Worm (Caenorhabditis elegans) whole organism, mixed stage, embryonic: ENCODE results near the gene ttr-9.
A peak's percentile ranks its signal among the peaks of the same experiment; 100 is the strongest.

ENCODE experiments used
- bed-3 ChIP-seq: fragments of 200-800 bp; sonication (Bioruptor generic); optimal IDR thresholded peaks from 3 replicates; lab custom pipeline; 2018; ENCODE audit warnings: mild to moderate bottlenecking, missing genetic modification characterization, moderate library complexity, missing compliant biosample characterization
- blmp-1 ChIP-seq: fragments of 150-350 bp; optimal IDR thresholded peaks from 2 replicates; lab custom pipeline; 2014; ENCODE audit warnings: missing biosample characterization, missing genetic modification characterization
- ceh-83 ChIP-seq: fragments of 200-800 bp; sonication (Bioruptor generic); optimal IDR thresholded peaks from 2 replicates; lab custom pipeline; 2018; ENCODE audit warnings: mild to moderate bottlenecking, missing genetic modification characterization, missing compliant biosample characterization
- cnd-1 ChIP-seq: fragments of 200-800 bp; sonication (Bioruptor generic); optimal IDR thresholded peaks from 2 replicates; lab custom pipeline; 2018; ENCODE audit warnings: mild to moderate bottlenecking, missing genetic modification characterization, missing compliant biosample characterization
- drap-1 ChIP-seq: fragments of 200-800 bp; sonication (Bioruptor generic); optimal IDR thresholded peaks from 3 replicates; lab custom pipeline; 2018; ENCODE audit warnings: mild to moderate bottlenecking, missing genetic modification characterization, missing compliant biosample characterization
- elt-1 ChIP-seq: sonication (generic microtip); optimal IDR thresholded peaks from 2 replicates; lab custom pipeline; 2017; ENCODE audit warnings: missing genetic modification characterization, mild to moderate bottlenecking, missing compliant biosample characterization, antibody characterized with exemption, moderate library complexity, borderline replicate concordance; ENCODE audit not compliant: insufficient read depth
- elt-3 ChIP-seq: fragments of 150-350 bp; optimal IDR thresholded peaks from 2 replicates; lab custom pipeline; 2014; ENCODE audit warnings: missing biosample characterization, missing genetic modification characterization
- ham-2 ChIP-seq: fragments of 200-800 bp; sonication (Bioruptor generic); optimal IDR thresholded peaks from 2 replicates; lab custom pipeline; 2018; ENCODE audit warnings: mild to moderate bottlenecking, missing genetic modification characterization, missing compliant biosample characterization
- hlh-1 ChIP-seq: fragments of 150-350 bp; optimal IDR thresholded peaks from 2 replicates; lab custom pipeline; 2014; ENCODE audit warnings: missing biosample characterization, missing genetic modification reagents, missing genetic modification characterization
- lin-13 ChIP-seq: fragments of 150-350 bp; optimal IDR thresholded peaks from 2 replicates; lab custom pipeline; 2014; ENCODE audit warnings: missing biosample characterization, missing genetic modification characterization
- lin-32 ChIP-seq: fragments of 200-800 bp; sonication (Bioruptor generic); optimal IDR thresholded peaks from 2 replicates; lab custom pipeline; 2018; ENCODE audit warnings: mild to moderate bottlenecking, missing genetic modification characterization, missing compliant biosample characterization
- lsy-2 ChIP-seq: fragments of 150-350 bp; optimal IDR thresholded peaks from 2 replicates; lab custom pipeline; 2014; ENCODE audit warnings: missing biosample characterization, missing genetic modification characterization
- mab-5 ChIP-seq: fragments of 150-350 bp; optimal IDR thresholded peaks from 2 replicates; lab custom pipeline; 2014; ENCODE audit warnings: missing biosample characterization, missing genetic modification characterization
- nhr-12 ChIP-seq: fragments of 150-350 bp; optimal IDR thresholded peaks from 2 replicates; lab custom pipeline; 2014; ENCODE audit warnings: missing biosample characterization, missing genetic modification characterization
- nhr-2 ChIP-seq: fragments of 150-350 bp; optimal IDR thresholded peaks from 2 replicates; lab custom pipeline; 2014; ENCODE audit warnings: missing biosample characterization, missing genetic modification characterization
- nhr-28 ChIP-seq: fragments of 150-350 bp; optimal IDR thresholded peaks from 2 replicates; lab custom pipeline; 2014; ENCODE audit warnings: missing biosample characterization, missing genetic modification characterization
- nhr-76 ChIP-seq: sonication (generic microtip); optimal IDR thresholded peaks from 2 replicates; lab custom pipeline; 2017; ENCODE audit warnings: missing biosample characterization, missing genetic modification characterization
- pha-4 ChIP-seq: fragments of 150-350 bp; optimal IDR thresholded peaks from 2 replicates; lab custom pipeline; 2018; ENCODE audit warnings: missing biosample characterization, missing genetic modification reagents, missing genetic modification characterization
- sem-2 ChIP-seq: fragments of 200-800 bp; sonication (Bioruptor generic); optimal IDR thresholded peaks from 2 replicates; lab custom pipeline; 2018; ENCODE audit warnings: mild to moderate bottlenecking, missing genetic modification characterization, missing compliant biosample characterization
- snpc-4 ChIP-seq: fragments of 150-350 bp; optimal IDR thresholded peaks from 2 replicates; lab custom pipeline; 2014; ENCODE audit warnings: missing biosample characterization, missing genetic modification characterization
- sptf-1 ChIP-seq: sonication (generic microtip); optimal IDR thresholded peaks from 2 replicates; lab custom pipeline; 2017; ENCODE audit warnings: mild to moderate bottlenecking, missing genetic modification characterization, moderate library complexity, missing compliant biosample characterization
- tbx-8 ChIP-seq: fragments of 200-800 bp; sonication (Bioruptor generic); optimal IDR thresholded peaks from 2 replicates; lab custom pipeline; 2018; ENCODE audit warnings: mild to moderate bottlenecking, missing genetic modification characterization, moderate library complexity, missing compliant biosample characterization
- unc-120 ChIP-seq: sonication (generic microtip); optimal IDR thresholded peaks from 2 replicates; lab custom pipeline; 2017; ENCODE audit warnings: missing genetic modification characterization, missing compliant biosample characterization; ENCODE audit not compliant: poor library complexity, severe bottlenecking
- unc-39 ChIP-seq: fragments of 150-350 bp; optimal IDR thresholded peaks from 2 replicates; lab custom pipeline; 2014; ENCODE audit warnings: missing biosample characterization, missing genetic modification characterization
- unc-62 ChIP-seq: fragments of 150-350 bp; optimal IDR thresholded peaks from 2 replicates; lab custom pipeline; 2014; ENCODE audit warnings: missing biosample characterization, missing genetic modification reagents, missing genetic modification characterization
- zip-8 ChIP-seq: fragments of 150-350 bp; optimal IDR thresholded peaks from 2 replicates; lab custom pipeline; 2014; ENCODE audit warnings: missing biosample characterization, missing genetic modification characterization
- ztf-11 ChIP-seq: fragments of 150-350 bp; optimal IDR thresholded peaks from 2 replicates; lab custom pipeline; 2014; ENCODE audit warnings: missing biosample characterization, missing genetic modification characterization

The ttr-9 gene

DNA sequence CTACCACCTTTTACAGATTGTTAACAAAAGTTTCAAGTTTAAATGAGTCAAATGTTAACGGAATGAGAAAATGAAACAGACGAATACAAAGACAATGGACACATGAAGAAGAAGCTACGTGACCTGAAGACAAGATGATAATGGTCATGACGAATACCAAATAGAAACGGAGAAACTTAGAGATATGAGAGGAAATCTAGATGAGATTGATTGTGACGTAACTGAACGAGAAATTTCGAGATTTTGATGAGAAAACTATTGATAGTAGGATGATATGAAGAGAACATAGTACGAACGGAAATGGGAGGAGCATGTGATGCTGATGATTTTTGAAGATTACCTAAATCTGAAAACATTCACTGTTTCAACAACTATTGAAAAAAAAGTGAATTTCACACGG, 29.0 kb upstream of the ttr-9 start:
- TF ChIP-seq elt-3 (tag; lab: Kevin White, UChicago) (peak; percentile 21), unc-62 (GFP tag; lab: Kevin White, UChicago) (no peak)

- TF ChIP-seq lin-32: no peak
- no peak for TF ChIP-seq lin-13 (tag; lab: Kevin White, UChicago)
- no peak for TF ChIP-seq zip-8
- no peak for TF ChIP-seq lsy-2 (tag; lab: Kevin White, UChicago)
- no peak for TF ChIP-seq bed-3 (GFP tag; lab: Kevin White, UChicago)
Measured at ce11 chrIV:9534342-9534741, 28.2 kb upstream of the ttr-9 start.

DNA sequence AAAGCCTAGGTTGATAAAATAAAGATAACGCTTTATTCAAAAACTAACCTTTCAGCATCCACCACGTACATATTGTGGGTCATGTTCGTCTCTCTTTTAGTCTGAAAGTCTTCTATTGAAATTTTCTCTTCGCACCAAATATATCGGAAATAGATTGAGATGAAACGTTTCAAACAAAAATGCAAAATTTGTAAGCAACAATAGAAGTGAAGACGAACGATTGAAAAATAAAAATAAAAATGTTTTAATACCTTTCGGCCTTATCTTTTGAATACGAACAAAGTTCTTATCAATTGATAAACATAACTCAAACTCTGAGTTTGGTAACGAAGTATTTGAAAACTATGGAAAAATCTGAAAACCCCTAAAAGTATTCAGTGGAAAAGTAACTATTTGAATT, 26.9 kb upstream of the ttr-9 start, which contains the start of gene F56H11.2:
Gene F56H11.2 (minus strand): TSS at position 101 of the 400 bp plus-strand sequence.
- no peak for TF ChIP-seq unc-120 (tag; lab: Kevin White, UChicago)
- no peak for TF ChIP-seq elt-1 (tag; lab: Kevin White, UChicago)
- TF ChIP-seq pha-4 (tag; lab: Kevin White, UChicago): no peak
- no peak for TF ChIP-seq nhr-76
- no peak for TF ChIP-seq snpc-4 (tag; lab: Kevin White, UChicago)
- TF ChIP-seq nhr-2 (tag; lab: Kevin White, UChicago): no peak
- no peak for TF ChIP-seq sptf-1 (tag; lab: Kevin White, UChicago)
- no peak for TF ChIP-seq mab-5 (tag; lab: Kevin White, UChicago)
- TF ChIP-seq unc-39 (tag; lab: Kevin White, UChicago): no peak
- TF ChIP-seq hlh-1: no peak
- no peak for TF ChIP-seq lsy-2 (tag; lab: Kevin White, UChicago)
- TF ChIP-seq sem-2 (GFP tag; lab: Kevin White, UChicago): no peak
- no peak for TF ChIP-seq tbx-8 (GFP tag; lab: Kevin White, UChicago)

ce11 chrIV:9530768-9531167, 24.6 kb upstream of the ttr-9 start:
- TF ChIP-seq lin-32 (no peak), bed-3 (GFP tag; lab: Kevin White, UChicago) (no peak), pha-4 (tag; lab: Kevin White, UChicago) (no peak), ham-2 (GFP tag; lab: Kevin White, UChicago) (no peak), zip-8 (no peak), cnd-1 (no peak), elt-3 (tag; lab: Kevin White, UChicago) (no peak), ceh-83 (GFP tag; lab: Kevin White, UChicago) (no peak), ztf-11 (tag; lab: Kevin White, UChicago) (no peak), nhr-12 (tag; lab: Kevin White, UChicago) (no peak), drap-1 (no peak)

ce11 chrIV:9529647-9530046, 23.5 kb upstream of the ttr-9 start, which contains the start of gene elo-7:
elo-7 (plus strand) TSS chrIV:9529947.
- TF ChIP-seq blmp-1 (no peak), nhr-28 (tag; lab: Kevin White, UChicago) (no peak), nhr-2 (tag; lab: Kevin White, UChicago) (no peak), unc-62 (GFP tag; lab: Kevin White, UChicago) (no peak), zip-8 (no peak)

DNA sequence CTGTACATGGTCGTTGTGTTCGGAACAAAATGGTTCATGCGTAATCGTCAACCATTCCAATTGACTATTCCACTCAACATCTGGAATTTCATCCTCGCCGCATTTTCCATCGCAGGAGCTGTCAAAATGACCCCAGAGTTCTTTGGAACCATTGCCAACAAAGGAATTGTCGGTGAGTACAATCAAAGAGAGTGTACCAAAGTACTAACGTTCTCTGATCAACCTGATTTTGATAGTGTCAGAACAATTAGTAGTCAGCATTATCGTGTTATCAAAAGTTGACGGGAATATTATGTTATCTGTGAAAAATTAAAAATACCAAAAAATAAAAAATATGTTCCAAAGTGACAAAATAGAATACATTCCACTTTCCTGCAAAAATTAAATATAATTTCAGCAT, 20.9 kb upstream of the ttr-9 start:
- TF ChIP-seq bed-3 (GFP tag; lab: Kevin White, UChicago): no peak
- no peak for TF ChIP-seq nhr-28 (tag; lab: Kevin White, UChicago)
- no peak for TF ChIP-seq lin-32
- TF ChIP-seq ham-2 (GFP tag; lab: Kevin White, UChicago): no peak
- TF ChIP-seq snpc-4 (tag; lab: Kevin White, UChicago): no peak

DNA sequence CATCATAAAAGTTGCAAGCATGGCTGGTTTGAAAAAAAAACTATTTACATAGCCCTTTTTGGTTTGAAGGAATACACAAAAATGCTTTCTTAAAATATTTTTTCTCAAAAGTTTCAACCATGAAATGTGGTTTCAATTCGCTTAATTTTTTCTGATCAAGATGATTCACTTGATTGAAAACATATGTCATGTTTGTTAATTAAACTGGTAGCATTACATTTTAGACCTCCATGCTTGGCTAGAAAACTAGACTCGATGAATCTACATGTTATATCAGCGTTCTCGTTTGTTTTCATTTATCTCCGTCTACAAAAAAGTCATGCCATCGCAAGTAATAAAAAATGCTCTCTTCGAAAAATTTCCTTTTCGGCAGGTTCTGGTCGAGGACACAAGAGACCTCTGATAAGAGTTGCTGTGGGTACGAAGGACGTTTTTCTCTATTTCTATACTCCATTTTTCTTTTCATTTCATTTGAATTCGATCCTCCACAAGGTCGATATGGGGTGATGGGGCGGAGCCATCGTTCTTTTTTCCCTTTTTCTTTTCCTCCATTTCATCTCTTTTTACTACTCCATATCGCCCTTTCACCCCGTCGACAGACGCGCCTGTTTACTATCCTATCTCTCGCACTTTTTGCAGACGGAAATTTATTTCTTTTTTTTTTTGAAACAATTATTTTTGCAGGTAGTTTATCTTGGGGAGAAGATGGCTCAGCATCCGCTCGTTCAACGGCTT, 19.7 kb upstream of the ttr-9 start, which contains the start of gene elo-1:
Gene elo-1 (plus strand): TSS at position 685 of the 735 bp plus-strand sequence.
- TF ChIP-seq hlh-1: peak; percentile 10
- no peak for TF ChIP-seq elt-3 (tag; lab: Kevin White, UChicago)
